Fruit fly (Drosophila melanogaster) whole organism, prepupa: ENCODE results near the gene Kcmf1.

Source experiments
- Blimp-1 ChIP-seq: fragments of 200-800 bp; sonication (Bioruptor generic); optimal IDR thresholded peaks from 3 replicates; lab custom pipeline; 2017; ENCODE audit warnings: missing biosample characterization, missing genetic modification characterization, mild to moderate bottlenecking, moderate library complexity, missing genetic modification reagents
- CG10669 ChIP-seq: fragments of 200-800 bp; sonication (Bioruptor generic); optimal IDR thresholded peaks from 3 replicates; lab custom pipeline; 2018; ENCODE audit warnings: missing biosample characterization, mild to moderate bottlenecking, missing genetic modification characterization, moderate library complexity
- CG11294 ChIP-seq: fragments of 200-800 bp; sonication (Bioruptor generic); IDR thresholded peaks from 2 replicates; pipeline ENCODE4 v1.3.6; 2022; ENCODE audit warnings: missing biosample characterization, missing genetic modification characterization
- CG11762 ChIP-seq: fragments of 200-800 bp; sonication (Bioruptor generic); optimal IDR thresholded peaks from 3 replicates; lab custom pipeline; 2016; ENCODE audit warnings: missing biosample characterization, missing genetic modification characterization; ENCODE audit not compliant: insufficient read depth
- CG15336 ChIP-seq: fragments of 200-800 bp; sonication (Bioruptor generic); IDR thresholded peaks from 2 replicates; pipeline ENCODE4 v1.3.6; 2022; ENCODE audit warnings: missing biosample characterization, missing genetic modification characterization
- CG16779 ChIP-seq: fragments of 200-800 bp; sonication (Bioruptor generic); optimal IDR thresholded peaks from 3 replicates; lab custom pipeline; 2017; ENCODE audit warnings: missing biosample characterization, mild to moderate bottlenecking, missing genetic modification characterization
- CG3032 ChIP-seq: fragments of 200-800 bp; optimal IDR thresholded peaks from 2 replicates; lab custom pipeline; 2019; ENCODE audit warnings: missing biosample characterization, mild to moderate bottlenecking, missing genetic modification characterization, moderate library complexity
- CG31627 ChIP-seq: fragments of 200-800 bp; sonication (Bioruptor generic); optimal IDR thresholded peaks from 3 replicates; lab custom pipeline; 2016; ENCODE audit warnings: missing biosample characterization, missing genetic modification characterization
- CG34406 ChIP-seq: fragments of 200-800 bp; sonication (Bioruptor generic); optimal IDR thresholded peaks from 3 replicates; lab custom pipeline; 2016; ENCODE audit warnings: missing biosample characterization, missing genetic modification characterization
- CG4318 ChIP-seq: fragments of 200-800 bp; sonication (Bioruptor generic); optimal IDR thresholded peaks from 3 replicates; lab custom pipeline; 2017; ENCODE audit warnings: missing biosample characterization, mild to moderate bottlenecking, missing genetic modification characterization
- CG6163 ChIP-seq: fragments of 200-800 bp; sonication (Bioruptor generic); IDR thresholded peaks from 3 replicates; pipeline ENCODE4 v1.3.6; 2022; ENCODE audit warnings: missing biosample characterization, missing genetic modification characterization
- CG6792 ChIP-seq: fragments of 200-800 bp; sonication (Bioruptor generic); optimal IDR thresholded peaks from 3 replicates; lab custom pipeline; 2016; ENCODE audit warnings: missing biosample characterization, missing genetic modification characterization
- CG8319 ChIP-seq: fragments of 200-800 bp; sonication (Bioruptor generic); optimal IDR thresholded peaks from 3 replicates; lab custom pipeline; 2016; ENCODE audit warnings: missing biosample characterization, missing genetic modification characterization
- CG8632 ChIP-seq: fragments of 200-800 bp; sonication (Bioruptor generic); optimal IDR thresholded peaks from 3 replicates; lab custom pipeline; 2016; ENCODE audit warnings: missing biosample characterization, missing genetic modification characterization
- CG9139 ChIP-seq: fragments of 200-800 bp; sonication (Bioruptor generic); optimal IDR thresholded peaks from 3 replicates; lab custom pipeline; 2017; ENCODE audit warnings: missing biosample characterization, mild to moderate bottlenecking, missing genetic modification characterization
- Eip75B ChIP-seq: fragments of 200-800 bp; sonication (Bioruptor generic); optimal IDR thresholded peaks from 3 replicates; lab custom pipeline; 2016; ENCODE audit warnings: missing biosample characterization, missing genetic modification characterization
- Eip78C ChIP-seq: fragments of 200-800 bp; sonication (Bioruptor generic); peaks from one replicate; lab custom pipeline; 2016; ENCODE audit warnings: missing biosample characterization, missing genetic modification characterization
- Eip93F ChIP-seq: fragments of 200-800 bp; sonication (Bioruptor generic); optimal IDR thresholded peaks from 2 replicates; lab custom pipeline; 2016; ENCODE audit warnings: missing biosample characterization, mild to moderate bottlenecking, missing genetic modification characterization
- Ets96B ChIP-seq: fragments of 200-800 bp; optimal IDR thresholded peaks from 2 replicates; lab custom pipeline; 2019; ENCODE audit warnings: missing biosample characterization, mild to moderate bottlenecking, missing genetic modification characterization, moderate library complexity
- Gug ChIP-seq: fragments of 200-800 bp; sonication (Bioruptor generic); IDR thresholded peaks from 2 replicates; pipeline ENCODE4 v1.3.6; 2022; ENCODE audit warnings: missing biosample characterization, missing genetic modification characterization
- Hr38 ChIP-seq: sonication (Bioruptor generic); optimal IDR thresholded peaks from 2 replicates; lab custom pipeline; 2016; ENCODE audit warnings: missing biosample characterization, missing genetic modification characterization
- Hr39 ChIP-seq: fragments of 200-800 bp; sonication (Bioruptor generic); optimal IDR thresholded peaks from 2 replicates; lab custom pipeline; 2016; ENCODE audit warnings: missing biosample characterization, missing genetic modification characterization
- Hr4 ChIP-seq: fragments of 200-800 bp; sonication (Bioruptor generic); optimal IDR thresholded peaks from 3 replicates; lab custom pipeline; 2016; ENCODE audit warnings: missing biosample characterization, missing genetic modification characterization
- Lpt ChIP-seq: fragments of 200-800 bp; sonication (Bioruptor generic); optimal IDR thresholded peaks from 3 replicates; lab custom pipeline; 2016; ENCODE audit warnings: missing biosample characterization, missing genetic modification characterization
- OdsH ChIP-seq: fragments of 200-800 bp; sonication (Bioruptor generic); optimal IDR thresholded peaks from 3 replicates; lab custom pipeline; 2016; ENCODE audit warnings: missing biosample characterization, missing genetic modification characterization
- Smox ChIP-seq: fragments of 200-800 bp; sonication (Bioruptor generic); optimal IDR thresholded peaks from 3 replicates; lab custom pipeline; 2016; ENCODE audit warnings: missing biosample characterization, missing genetic modification characterization
- Sox14 ChIP-seq: fragments of 200-800 bp; sonication (Bioruptor generic); optimal IDR thresholded peaks from 3 replicates; lab custom pipeline; 2016; ENCODE audit warnings: missing biosample characterization, missing genetic modification characterization
- achi ChIP-seq: fragments of 200-800 bp; sonication (Bioruptor generic); optimal IDR thresholded peaks from 3 replicates; lab custom pipeline; 2016; ENCODE audit warnings: missing biosample characterization, missing genetic modification characterization
- cyc ChIP-seq: fragments of 200-800 bp; sonication (Bioruptor generic); optimal IDR thresholded peaks from 3 replicates; lab custom pipeline; 2016; ENCODE audit warnings: missing biosample characterization, missing genetic modification characterization
- dac ChIP-seq: fragments of 200-800 bp; sonication (Bioruptor generic); optimal IDR thresholded peaks from 2 replicates; lab custom pipeline; 2017; ENCODE audit warnings: missing biosample characterization, mild to moderate bottlenecking, missing genetic modification characterization
- dsx ChIP-seq: fragments of 200-800 bp; optimal IDR thresholded peaks from 3 replicates; lab custom pipeline; 2019; ENCODE audit warnings: missing biosample characterization, mild to moderate bottlenecking, missing genetic modification characterization, moderate library complexity; ENCODE audit not compliant: poor library complexity, severe bottlenecking
- esn ChIP-seq: fragments of 200-800 bp; sonication (Bioruptor generic); optimal IDR thresholded peaks from 2 replicates; lab custom pipeline; 2016; ENCODE audit warnings: missing biosample characterization, mild to moderate bottlenecking, missing genetic modification characterization, moderate library complexity
- fd59A ChIP-seq: fragments of 200-800 bp; sonication (Bioruptor generic); optimal IDR thresholded peaks from 2 replicates; lab custom pipeline; 2017; ENCODE audit warnings: missing biosample characterization, mild to moderate bottlenecking, missing genetic modification characterization, missing genetic modification reagents
- fd85E ChIP-seq: fragments of 200-800 bp; sonication (Bioruptor generic); optimal IDR thresholded peaks from 3 replicates; lab custom pipeline; 2016; ENCODE audit warnings: missing biosample characterization, missing genetic modification characterization
- fkh ChIP-seq: fragments of 200-800 bp; sonication (Bioruptor generic); optimal IDR thresholded peaks from 3 replicates; lab custom pipeline; 2017; ENCODE audit warnings: missing biosample characterization, mild to moderate bottlenecking, missing genetic modification characterization, moderate library complexity
- pdm3 ChIP-seq: fragments of 200-800 bp; sonication (Bioruptor generic); optimal IDR thresholded peaks from 3 replicates; lab custom pipeline; 2016; ENCODE audit warnings: missing biosample characterization, missing genetic modification characterization
- spab ChIP-seq: fragments of 200-800 bp; sonication (Bioruptor generic); optimal IDR thresholded peaks from 2 replicates; lab custom pipeline; 2017; ENCODE audit warnings: missing biosample characterization, mild to moderate bottlenecking, missing genetic modification characterization, missing genetic modification reagents
- svp ChIP-seq: fragments of 200-800 bp; sonication (Bioruptor generic); peaks from one replicate; lab custom pipeline; 2016; ENCODE audit warnings: missing biosample characterization, missing genetic modification characterization
- topi ChIP-seq: fragments of 200-800 bp; sonication (Bioruptor generic); optimal IDR thresholded peaks from 3 replicates; lab custom pipeline; 2016; ENCODE audit warnings: missing biosample characterization, missing genetic modification characterization
- vri ChIP-seq: fragments of 200-800 bp; sonication (Bioruptor generic); optimal IDR thresholded peaks from 3 replicates; lab custom pipeline; 2016; ENCODE audit warnings: missing biosample characterization, mild to moderate bottlenecking, missing genetic modification characterization

Gene Kcmf1

dm6 chr3R:9047561-9048465, 33.1 kb upstream of the Kcmf1 start, which contains the start of gene Rel (continued):
- TF ChIP-seq Blimp-1 (GFP tag; lab: Kevin White, UChicago) (peak; percentile 72), esn (GFP tag; lab: Kevin White, UChicago) (peak; percentile 56), svp (GFP tag; lab: Kevin White, UChicago) (peak; percentile 90), CG9139 (peak; percentile 7), CG34406 (GFP tag; lab: Kevin White, UChicago) (peak; percentile 72), Sox14 (peak; percentile 13), Hr39 (peak; percentile 27), Hr38 (no peak), OdsH (GFP tag; lab: Kevin White, UChicago) (peak; percentile 62), Gug (GFP tag; lab: Robert Waterston, UW) (no peak)

- peak; percentile 72 for TF ChIP-seq Eip78C (GFP tag; lab: Kevin White, UChicago)
- TF ChIP-seq topi (GFP tag; lab: Kevin White, UChicago): no peak
Measured at dm6 chr3R:9046954-9047353, 32.2 kb upstream of the Kcmf1 start.

- TF ChIP-seq svp (GFP tag; lab: Kevin White, UChicago) (peak; percentile 91), CG8632 (GFP tag; lab: Kevin White, UChicago) (no peak), CG3032 (tag; lab: Kevin White, UChicago) (no peak), dac (GFP tag; lab: Kevin White, UChicago) (no peak), topi (GFP tag; lab: Kevin White, UChicago) (no peak), CG11762 (GFP tag; lab: Kevin White, UChicago) (no peak)
Measured at dm6 chr3R:9045733-9046132, 31.0 kb upstream of the Kcmf1 start.

DNA sequence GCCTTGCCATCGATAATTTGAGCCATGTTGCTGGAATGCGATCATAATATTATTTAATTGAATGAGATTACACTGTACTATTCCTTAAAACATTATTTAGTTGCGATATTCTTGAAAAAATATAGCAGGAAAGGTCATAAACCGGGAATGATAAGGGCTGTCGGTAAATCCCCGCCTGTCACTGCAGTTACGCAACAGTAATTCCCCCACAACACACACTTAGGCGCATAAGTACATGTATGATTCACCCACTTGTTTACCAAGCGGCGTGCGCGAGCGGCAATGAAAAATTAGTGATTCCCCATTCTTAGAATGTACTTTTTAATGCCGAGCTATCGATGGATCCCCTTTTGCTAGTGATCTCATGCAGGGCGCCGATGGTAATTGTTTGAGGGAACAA, 28.9 kb upstream of the Kcmf1 start:
- TF ChIP-seq svp (GFP tag; lab: Kevin White, UChicago) (peak; percentile 91), fkh (GFP tag; lab: Kevin White, UChicago) (peak; percentile 1), vri (GFP tag; lab: Kevin White, UChicago) (peak; percentile 99), OdsH (GFP tag; lab: Kevin White, UChicago) (no peak), Gug (GFP tag; lab: Robert Waterston, UW) (no peak)

DNA sequence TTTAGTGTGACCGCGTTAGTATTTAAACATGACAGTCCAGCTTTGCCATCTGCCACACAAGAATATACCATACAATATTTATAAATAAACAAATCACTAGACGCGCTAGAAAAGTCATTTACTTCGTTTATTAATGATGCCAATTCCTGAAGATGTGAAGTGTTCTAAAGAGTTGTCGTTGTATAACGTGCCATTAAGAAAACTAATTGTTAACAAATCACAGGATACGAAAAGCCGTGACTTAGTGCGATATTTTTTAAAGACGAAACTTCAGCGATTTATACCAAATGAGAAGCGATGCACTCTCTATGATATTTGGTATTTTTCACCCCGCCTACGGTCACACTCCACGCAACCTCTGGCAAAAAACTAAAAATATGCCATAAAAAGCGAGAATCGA, 24.7 kb upstream of the Kcmf1 start, which contains the start of gene neur:
Gene neur (minus strand): TSS at position 24 of the 400 bp plus-strand sequence.
- peak; percentile 6 for TF ChIP-seq CG6792 (GFP tag; lab: Kevin White, UChicago)
- no peak for TF ChIP-seq CG15336 (GFP tag; lab: Robert Waterston, UW)
- TF ChIP-seq CG11294: no peak
- TF ChIP-seq achi (GFP tag; lab: Kevin White, UChicago): peak; percentile 82
- TF ChIP-seq CG4318 (GFP tag; lab: Kevin White, UChicago): no peak
- TF ChIP-seq CG3032 (tag; lab: Kevin White, UChicago): peak; percentile 14
- TF ChIP-seq CG11762 (GFP tag; lab: Kevin White, UChicago): no peak
- no peak for TF ChIP-seq pdm3 (GFP tag; lab: Kevin White, UChicago)
- TF ChIP-seq cyc (GFP tag; lab: Kevin White, UChicago): peak; percentile 26
- no peak for TF ChIP-seq Ets96B
- TF ChIP-seq Eip75B (GFP tag; lab: Kevin White, UChicago): peak; percentile 16
- no peak for TF ChIP-seq spab
- TF ChIP-seq Eip93F: no peak
- peak; percentile 64 for TF ChIP-seq fkh (GFP tag; lab: Kevin White, UChicago)
- TF ChIP-seq Hr4: no peak
- no peak for TF ChIP-seq fd59A (GFP tag; lab: Kevin White, UChicago)
- TF ChIP-seq Hr38: no peak
- no peak for TF ChIP-seq CG8319 (GFP tag; lab: Kevin White, UChicago)
- no peak for TF ChIP-seq CG9139
- TF ChIP-seq esn (GFP tag; lab: Kevin White, UChicago): peak; percentile 36
- peak; percentile 39 for TF ChIP-seq topi (GFP tag; lab: Kevin White, UChicago)
- peak; percentile 25 for TF ChIP-seq CG31627 (GFP tag; lab: Kevin White, UChicago)
- TF ChIP-seq Blimp-1 (GFP tag; lab: Kevin White, UChicago): no peak
- peak; percentile 18 for TF ChIP-seq Sox14
- TF ChIP-seq Smox: no peak
- TF ChIP-seq dac (GFP tag; lab: Kevin White, UChicago): no peak
- TF ChIP-seq dsx: no peak
- no peak for TF ChIP-seq Lpt (GFP tag; lab: Kevin White, UChicago)
- no peak for TF ChIP-seq fd85E (GFP tag; lab: Kevin White, UChicago)
- no peak for TF ChIP-seq CG16779 (tag; lab: Kevin White, UChicago)
- peak; percentile 80 for TF ChIP-seq Eip78C (GFP tag; lab: Kevin White, UChicago)
- TF ChIP-seq CG10669: no peak
- TF ChIP-seq CG6163 (GFP tag; lab: Robert Waterston, UW): no peak
